Worm (Caenorhabditis elegans) whole organism, L1 larva: ENCODE data around the gene lgc-27.
A peak's percentile ranks its signal among the peaks of the same experiment; 100 is the strongest.

Experiments
- C04F5.9 ChIP-seq: sonication (generic microtip); optimal IDR thresholded peaks from 2 replicates; lab custom pipeline; 2016; ENCODE audit warnings: missing genetic modification characterization, missing compliant biosample characterization
- C16A3.4 ChIP-seq: fragments of 150-350 bp; optimal IDR thresholded peaks from 2 replicates; lab custom pipeline; 2014; ENCODE audit warnings: missing biosample characterization, missing genetic modification characterization
- Y116A8C.19 ChIP-seq: sonication (generic microtip); optimal IDR thresholded peaks from 2 replicates; lab custom pipeline; 2016; ENCODE audit warnings: missing compliant biosample characterization, missing genetic modification characterization, borderline replicate concordance
- alr-1 ChIP-seq: fragments of 200-800 bp; sonication (Bioruptor generic); optimal IDR thresholded peaks from 2 replicates; lab custom pipeline; 2018; ENCODE audit warnings: borderline replicate concordance, mild to moderate bottlenecking, missing genetic modification characterization, missing compliant biosample characterization
- aly-2 ChIP-seq: fragments of 150-350 bp; optimal IDR thresholded peaks from 2 replicates; lab custom pipeline; 2014; ENCODE audit warnings: missing biosample characterization, missing genetic modification characterization
- ceh-63 ChIP-seq: fragments of 200-800 bp; sonication (Bioruptor generic); optimal IDR thresholded peaks from 2 replicates; lab custom pipeline; 2018; ENCODE audit warnings: mild to moderate bottlenecking, missing genetic modification characterization, missing compliant biosample characterization
- ceh-8 ChIP-seq: fragments of 200-800 bp; sonication (Bioruptor generic); optimal IDR thresholded peaks from 2 replicates; lab custom pipeline; 2018; ENCODE audit warnings: mild to moderate bottlenecking, missing genetic modification characterization, moderate library complexity, missing compliant biosample characterization
- ceh-82 ChIP-seq, 3 experiments: fragments of 150-350 bp in 1 of 3; sonication (generic microtip) in 2 of 3; optimal IDR thresholded peaks; 2 replicates each; lab custom pipeline; 2014 to 2017; ENCODE audit warnings: missing biosample characterization in 3 of 3, missing genetic modification characterization in 3 of 3
- ceh-90 ChIP-seq: sonication (generic microtip); optimal IDR thresholded peaks from 2 replicates; lab custom pipeline; 2016; ENCODE audit warnings: missing genetic modification characterization, missing compliant biosample characterization
- ces-1 ChIP-seq: fragments of 150-350 bp; optimal IDR thresholded peaks from 2 replicates; lab custom pipeline; 2014; ENCODE audit warnings: missing biosample characterization, missing genetic modification reagents, missing genetic modification characterization
- efl-1 ChIP-seq, 4 experiments: fragments of 150-350 bp; optimal IDR thresholded peaks in 3 of 4; peaks in 1 of 4; 1 replicate in 1 of 4; 2 replicates in 3 of 4; lab custom pipeline; 2014; ENCODE audit warnings: missing biosample characterization in 2 of 4, missing genetic modification characterization in 2 of 4, missing genetic modification reagents in 2 of 4
- egl-13 ChIP-seq: sonication (generic microtip); optimal IDR thresholded peaks from 2 replicates; lab custom pipeline; 2016; ENCODE audit warnings: missing genotype, missing genetic modification reagents, missing genetic modification characterization, missing compliant biosample characterization
- egl-27 ChIP-seq, 2 experiments: fragments of 150-350 bp in 1 of 2; sonication (generic microtip); optimal IDR thresholded peaks; 3 replicates each; lab custom pipeline; 2017 to 2018; ENCODE audit warnings: missing biosample characterization in 2 of 2, missing genetic modification characterization in 2 of 2, missing genetic modification reagents in 2 of 2
- elt-2 ChIP-seq: sonication (generic microtip); optimal IDR thresholded peaks from 2 replicates; lab custom pipeline; 2016; ENCODE audit warnings: missing genetic modification characterization, mild to moderate bottlenecking, inconsistent platforms, missing compliant biosample characterization, missing genetic modification reagents
- elt-3 ChIP-seq, 6 experiments: fragments of 150-350 bp in 1 of 6; sonication (generic microtip); optimal IDR thresholded peaks; 2 replicates each; lab custom pipeline; 2017 to 2018; ENCODE audit warnings: missing biosample characterization in 6 of 6, missing genetic modification characterization in 6 of 6, inconsistent platforms in 1 of 6
- grh-1 ChIP-seq: fragments of 200-800 bp; sonication (Bioruptor generic); IDR thresholded peaks from 2 replicates; pipeline ENCODE4 v1.3.6; 2022; ENCODE audit warnings: missing genetic modification reagents, missing genetic modification characterization, missing compliant biosample characterization
- hlh-17 ChIP-seq: fragments of 200-800 bp; sonication (Bioruptor generic); optimal IDR thresholded peaks from 2 replicates; lab custom pipeline; 2018; ENCODE audit warnings: missing genetic modification characterization, mild to moderate bottlenecking, missing compliant biosample characterization, moderate library complexity, borderline replicate concordance
- hlh-4 ChIP-seq: sonication (generic microtip); optimal IDR thresholded peaks from 2 replicates; lab custom pipeline; 2016; ENCODE audit warnings: mild to moderate bottlenecking, missing genetic modification characterization, missing compliant biosample characterization
- hpl-2 ChIP-seq: fragments of 150-350 bp; optimal IDR thresholded peaks from 2 replicates; lab custom pipeline; 2014; ENCODE audit warnings: missing biosample characterization, missing genetic modification reagents, missing genetic modification characterization
- irx-1 ChIP-seq: sonication (generic microtip); optimal IDR thresholded peaks from 2 replicates; lab custom pipeline; 2016; ENCODE audit warnings: missing genetic modification characterization, missing compliant biosample characterization
- isw-1 ChIP-seq: fragments of 200-800 bp; sonication (Bioruptor generic); IDR thresholded peaks from 2 replicates; pipeline ENCODE4 v1.3.6; 2022; ENCODE audit warnings: missing genetic modification characterization, missing compliant biosample characterization
- lin-14 ChIP-seq: fragments of 200-800 bp; sonication (Bioruptor generic); optimal IDR thresholded peaks from 2 replicates; lab custom pipeline; 2018; ENCODE audit warnings: mild to moderate bottlenecking, missing genetic modification characterization, moderate library complexity, missing compliant biosample characterization
- lir-3 ChIP-seq: sonication (generic microtip); optimal IDR thresholded peaks from 2 replicates; lab custom pipeline; 2016; ENCODE audit warnings: mild to moderate bottlenecking, missing genetic modification characterization, moderate library complexity, missing compliant biosample characterization; ENCODE audit not compliant: poor library complexity
- mab-9 ChIP-seq: fragments of 200-800 bp; sonication (Bioruptor generic); IDR thresholded peaks from 2 replicates; pipeline ENCODE4 v1.3.6; 2022; ENCODE audit warnings: missing genetic modification reagents, missing genetic modification characterization, missing compliant biosample characterization
- mdl-1 ChIP-seq, 2 experiments: fragments of 150-350 bp; optimal IDR thresholded peaks; 2 replicates each; lab custom pipeline; 2014 to 2017; ENCODE audit warnings: missing biosample characterization in 2 of 2, missing genetic modification characterization in 2 of 2, inconsistent platforms in 1 of 2
- mef-2 ChIP-seq: fragments of 150-350 bp; optimal IDR thresholded peaks from 2 replicates; lab custom pipeline; 2014; ENCODE audit warnings: missing biosample characterization, missing genetic modification characterization
- mep-1 ChIP-seq: fragments of 150-350 bp; optimal IDR thresholded peaks from 2 replicates; lab custom pipeline; 2014; ENCODE audit warnings: missing biosample characterization, missing genetic modification characterization
- nhr-12 ChIP-seq: sonication (generic microtip); optimal IDR thresholded peaks from 2 replicates; lab custom pipeline; 2017; ENCODE audit warnings: missing biosample characterization, missing genetic modification characterization
- nhr-19 ChIP-seq: fragments of 200-800 bp; sonication (Bioruptor generic); conservative IDR thresholded peaks from 2 replicates; pipeline ENCODE4 v1.3.6; 2022; ENCODE audit warnings: missing genetic modification characterization, missing compliant biosample characterization
- nhr-237 ChIP-seq: fragments of 150-350 bp; optimal IDR thresholded peaks from 2 replicates; lab custom pipeline; 2014; ENCODE audit warnings: missing biosample characterization, missing genetic modification characterization
- nhr-28 ChIP-seq: fragments of 150-350 bp; optimal IDR thresholded peaks from 2 replicates; lab custom pipeline; 2014; ENCODE audit warnings: missing biosample characterization, missing genetic modification characterization
- nhr-47 ChIP-seq: sonication (generic microtip); optimal IDR thresholded peaks from 2 replicates; lab custom pipeline; 2016; ENCODE audit warnings: mild to moderate bottlenecking, missing genetic modification characterization, moderate library complexity, missing compliant biosample characterization
- nhr-71 ChIP-seq: sonication (generic microtip); optimal IDR thresholded peaks from 2 replicates; lab custom pipeline; 2016; ENCODE audit warnings: mild to moderate bottlenecking, missing genetic modification characterization, moderate library complexity, missing compliant biosample characterization
- pag-3 ChIP-seq: sonication (generic microtip); optimal IDR thresholded peaks from 2 replicates; lab custom pipeline; 2017; ENCODE audit warnings: missing genetic modification characterization, mild to moderate bottlenecking, missing compliant biosample characterization, antibody characterized with exemption, borderline replicate concordance; ENCODE audit not compliant: insufficient read depth
- pax-3 ChIP-seq: fragments of 200-800 bp; sonication (Bioruptor generic); optimal IDR thresholded peaks from 2 replicates; lab custom pipeline; 2018; ENCODE audit warnings: mild to moderate bottlenecking, missing genetic modification characterization, moderate library complexity, missing compliant biosample characterization
- pqm-1 ChIP-seq: sonication (generic microtip); optimal IDR thresholded peaks from 3 replicates; lab custom pipeline; 2017; ENCODE audit warnings: missing biosample characterization, missing genetic modification characterization
- rnt-1 ChIP-seq: sonication (generic microtip); optimal IDR thresholded peaks from 2 replicates; lab custom pipeline; 2016; ENCODE audit warnings: mild to moderate bottlenecking, missing genetic modification characterization, moderate library complexity, missing compliant biosample characterization
- snpc-4 ChIP-seq: fragments of 150-350 bp; optimal IDR thresholded peaks from 2 replicates; lab custom pipeline; 2014; ENCODE audit warnings: missing biosample characterization, missing genetic modification characterization
- sox-4 ChIP-seq: sonication (generic microtip); optimal IDR thresholded peaks from 2 replicates; lab custom pipeline; 2016; ENCODE audit warnings: missing genetic modification characterization, missing compliant biosample characterization
- sptf-1 ChIP-seq: fragments of 150-350 bp; optimal IDR thresholded peaks from 2 replicates; lab custom pipeline; 2014; ENCODE audit warnings: missing biosample characterization, missing genetic modification characterization
- sup-37 ChIP-seq: fragments of 200-800 bp; sonication (Bioruptor generic); optimal IDR thresholded peaks from 2 replicates; lab custom pipeline; 2018; ENCODE audit warnings: mild to moderate bottlenecking, missing genetic modification characterization, missing compliant biosample characterization
- swsn-7 ChIP-seq: sonication (generic microtip); optimal IDR thresholded peaks from 2 replicates; lab custom pipeline; 2016; ENCODE audit warnings: missing genetic modification characterization, missing compliant biosample characterization
- tlp-1 ChIP-seq: fragments of 150-350 bp; optimal IDR thresholded peaks from 2 replicates; lab custom pipeline; 2014; ENCODE audit warnings: missing biosample characterization, missing genetic modification characterization
- unc-62 ChIP-seq: fragments of 150-350 bp; optimal IDR thresholded peaks from 2 replicates; lab custom pipeline; 2014; ENCODE audit warnings: missing biosample characterization, missing genetic modification reagents, missing genetic modification characterization
- unc-98 ChIP-seq: fragments of 200-800 bp; sonication (Bioruptor generic); IDR thresholded peaks from 2 replicates; pipeline ENCODE4 v1.3.6; 2022; ENCODE audit warnings: missing genetic modification characterization, missing compliant biosample characterization
- vab-15 ChIP-seq: sonication (generic microtip); optimal IDR thresholded peaks from 2 replicates; lab custom pipeline; 2017; ENCODE audit warnings: missing genotype, mild to moderate bottlenecking, missing genetic modification characterization, missing compliant biosample characterization
- zag-1 ChIP-seq: fragments of 150-350 bp; optimal IDR thresholded peaks from 2 replicates; lab custom pipeline; 2014; ENCODE audit warnings: missing biosample characterization, missing genetic modification characterization
- zip-4 ChIP-seq: fragments of 200-800 bp; sonication (Bioruptor generic); optimal IDR thresholded peaks from 2 replicates; lab custom pipeline; 2018; ENCODE audit warnings: mild to moderate bottlenecking, missing genetic modification characterization, moderate library complexity, missing compliant biosample characterization
- ztf-11 ChIP-seq, 2 experiments: sonication (generic microtip); optimal IDR thresholded peaks; 2 replicates each; lab custom pipeline; 2016 to 2017; ENCODE audit warnings: missing genetic modification characterization in 2 of 2, missing biosample characterization in 1 of 2, missing compliant biosample characterization in 1 of 2
- ztf-4 ChIP-seq: fragments of 150-350 bp; optimal IDR thresholded peaks from 2 replicates; lab custom pipeline; 2014; ENCODE audit warnings: missing biosample characterization, missing genetic modification characterization

lgc-27 gene

DNA sequence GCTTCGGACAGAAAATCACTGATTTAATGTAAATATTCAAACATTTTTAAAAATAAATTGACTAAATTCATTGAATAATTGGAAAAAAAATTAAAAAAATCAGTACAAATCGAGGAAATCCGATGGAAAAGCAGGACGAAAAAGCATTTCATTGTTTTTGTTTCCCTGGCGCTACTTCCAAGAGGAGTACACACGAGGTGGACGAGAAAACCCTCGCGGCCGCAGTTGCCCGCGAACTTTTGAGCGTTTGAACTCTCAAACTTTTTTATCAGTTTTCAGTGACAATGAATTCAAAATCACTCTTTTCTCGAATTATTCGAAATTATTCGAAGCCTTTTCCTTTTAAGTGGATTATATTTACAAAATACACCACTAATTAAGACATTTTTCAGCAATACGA is 45.9 kb upstream of the lgc-27 start, which contains the start of gene F35D11.4 (continued):
- TF ChIP-seq unc-98 (GFP tag; lab: Robert Waterston, UW) (peak; percentile 66), C04F5.9 (peak; percentile 89), rnt-1 (tag; lab: Kevin White, UChicago) (peak; percentile 99), egl-27 (tag; optimal IDR thresholded peaks at IDR 0.05; lab: Kevin White, UChicago) (no peak), egl-13 (tag; lab: Kevin White, UChicago) (peak; percentile 79), alr-1 (tag; lab: Kevin White, UChicago) (no peak), pax-3 (tag; lab: Kevin White, UChicago) (peak; percentile 87), sup-37 (GFP tag; lab: Kevin White, UChicago) (peak; percentile 62), tlp-1 (tag; lab: Kevin White, UChicago) (no peak), ceh-82 (tag; optimal IDR thresholded peaks at IDR 0.05; lab: Kevin White, UChicago) (peak; percentile 33 to 74 (median 63)), elt-3 (tag; optimal IDR thresholded peaks at IDR 0.05; lab: Kevin White, UChicago) (peak in 2 of 6 experiments; percentile 33 to 56), mep-1 (peak; percentile 67), ces-1 (GFP tag; lab: Kevin White, UChicago) (no peak), Y116A8C.19 (peak; percentile 49), vab-15 (tag; lab: Kevin White, UChicago) (no peak), nhr-12 (tag; lab: Kevin White, UChicago) (no peak), swsn-7 (tag; lab: Kevin White, UChicago) (peak; percentile 83), sox-4 (peak; percentile 88), C16A3.4 (tag; lab: Kevin White, UChicago) (peak; percentile 60), irx-1 (tag; lab: Kevin White, UChicago) (peak; percentile 81), isw-1 (GFP tag; lab: Robert Waterston, UW) (peak; percentile 65; the same call in 1 of the 2 replicates), ceh-90 (peak; percentile 87), efl-1 (optimal IDR thresholded peaks at IDR 0.05; lab: Kevin White, UChicago) (peak; percentile 94), efl-1 (GFP tag; optimal IDR thresholded peaks at IDR 0.05 in 1 of 2; lab: Kevin White, UChicago) (peak; percentile 91 to 99), pag-3 (tag; lab: Kevin White, UChicago) (no peak), nhr-237 (tag; lab: Kevin White, UChicago) (no peak), mab-9 (GFP tag; lab: Robert Waterston, UW) (peak; percentile 45; the same call in 1 of the 2 replicates), nhr-19 (GFP tag; lab: Robert Waterston, UW) (peak; percentile 84), zip-4 (GFP tag; lab: Kevin White, UChicago) (peak; percentile 34), grh-1 (GFP tag; lab: Robert Waterston, UW) (peak; percentile 66), ztf-4 (peak; percentile 16), mef-2 (no peak), ceh-63 (GFP tag; lab: Kevin White, UChicago) (no peak), ztf-11 (tag; optimal IDR thresholded peaks at IDR 0.05; lab: Kevin White, UChicago) (peak in 1 of 2 experiments; percentile 89), snpc-4 (tag; lab: Kevin White, UChicago) (peak; percentile 7), ceh-8 (no peak)
- TF ChIP-seq, all 84 proteins: peak for 53

DNA sequence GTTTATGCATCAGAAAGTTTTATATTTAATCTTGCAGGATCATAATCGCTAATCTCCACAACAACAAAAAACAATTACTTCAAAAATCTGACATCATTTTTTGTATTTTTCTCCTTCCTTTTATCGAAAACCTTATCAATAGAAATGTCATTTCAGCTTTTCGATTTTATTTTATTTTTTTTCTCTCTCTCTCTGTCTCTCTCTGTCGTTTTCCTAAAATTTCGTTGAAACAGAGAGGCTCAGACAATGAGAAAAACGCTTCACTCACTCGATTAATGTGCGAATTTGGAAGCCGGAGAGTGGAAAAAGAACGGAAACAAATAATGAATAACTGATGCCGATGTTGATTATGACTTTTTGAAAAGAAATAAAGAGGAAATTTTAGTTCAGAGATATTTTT is 44.7 kb upstream of the lgc-27 start:
- no peak for TF ChIP-seq rnt-1 (tag; lab: Kevin White, UChicago)
- no peak for TF ChIP-seq lir-3 (tag; lab: Kevin White, UChicago)
- no peak for TF ChIP-seq nhr-28 (tag; lab: Kevin White, UChicago)
- TF ChIP-seq ceh-82 (tag; optimal IDR thresholded peaks at IDR 0.05; lab: Kevin White, UChicago): no peak
- TF ChIP-seq egl-27 (tag; optimal IDR thresholded peaks at IDR 0.05; lab: Kevin White, UChicago): no peak
- no peak for TF ChIP-seq hlh-17 (GFP tag; lab: Kevin White, UChicago)
- no peak for TF ChIP-seq sptf-1
- TF ChIP-seq hpl-2 (GFP tag; lab: Kevin White, UChicago): no peak
- TF ChIP-seq elt-2: peak; percentile 84
- no peak for TF ChIP-seq nhr-47 (tag; lab: Kevin White, UChicago)
- no peak for TF ChIP-seq hlh-4 (tag; lab: Kevin White, UChicago)
- TF ChIP-seq unc-62 (GFP tag; lab: Kevin White, UChicago): no peak
- no peak for TF ChIP-seq pag-3 (tag; lab: Kevin White, UChicago)
- no peak for TF ChIP-seq alr-1 (tag; lab: Kevin White, UChicago)
- no peak for TF ChIP-seq pqm-1
- TF ChIP-seq zag-1 (tag; lab: Kevin White, UChicago): no peak
- no peak for TF ChIP-seq aly-2 (tag; lab: Kevin White, UChicago)
- TF ChIP-seq ceh-63 (GFP tag; lab: Kevin White, UChicago): no peak
- no peak for TF ChIP-seq mdl-1 (tag; optimal IDR thresholded peaks at IDR 0.05; lab: Kevin White, UChicago)
- TF ChIP-seq nhr-71 (tag; lab: Kevin White, UChicago): peak; percentile 17
- TF ChIP-seq lin-14: peak; percentile 36
- TF ChIP-seq ztf-11 (tag; optimal IDR thresholded peaks at IDR 0.05; lab: Kevin White, UChicago): no peak
